Fruit fly (Drosophila melanogaster) whole organism: ENCODE results near the gene CG11350.

Experiments used
- CG8478 ChIP-seq: fragments of >200 bp; optimal IDR thresholded peaks from 2 replicates; lab custom pipeline; 2018; ENCODE audit warnings: inconsistent platforms
- Dll ChIP-seq: fragments of >200 bp; optimal IDR thresholded peaks from 2 replicates; lab custom pipeline; 2017
- EcR ChIP-seq, 2 experiments: fragments of >200 bp; optimal IDR thresholded peaks; 2 replicates each; lab custom pipeline; 2017; ENCODE audit warnings: missing biosample characterization in 2 of 2, missing genetic modification characterization in 2 of 2, missing genetic modification reagents in 2 of 2
- psq ChIP-seq: fragments of >200 bp; optimal IDR thresholded peaks from 2 replicates; lab custom pipeline; 2017
- usp ChIP-seq: fragments of >200 bp; optimal IDR thresholded peaks from 2 replicates; lab custom pipeline; 2017; ENCODE audit warnings: missing biosample characterization, missing genetic modification characterization, mixed read lengths

dm6 chr3L:4489490-4489889 is 6.9 kb downstream of the CG11350 start:
- no peak for TF ChIP-seq EcR (GFP tag; optimal IDR thresholded peaks at IDR 0.05; lab: Kevin White, UChicago)
- TF ChIP-seq CG8478 (lab: Kevin White, UChicago): no peak
- no peak for TF ChIP-seq Dll (lab: Kevin White, UChicago)
- TF ChIP-seq usp (GFP tag; lab: Kevin White, UChicago): no peak
- no peak for TF ChIP-seq psq (lab: Kevin White, UChicago)
